Fruit fly (Drosophila melanogaster): Measurements from ENCODE around the gene dnd.

- TF ChIP-seq vri (GFP tag; optimal IDR thresholded peaks at IDR 0.05) (no peak), fd59A (GFP tag; optimal IDR thresholded peaks at IDR 0.05) (no peak), achi (GFP tag; optimal IDR thresholded peaks at IDR 0.05) (no peak)
Observed at dm6 chr3R:21922244-21922643, 35.1 kb upstream of the dnd start.
